Worm (Caenorhabditis elegans) whole organism, late embryonic: ENCODE measurements around the gene srv-30.
"Not testable (repeated sequence)": the region's sequence is repeated elsewhere in the genome, so short reads cannot be mapped to it uniquely, and the experiment has no call there.

Experiments used
- Y22D7AL.16 ChIP-seq: sonication (generic microtip); optimal IDR thresholded peaks from 2 replicates; lab custom pipeline; 2016; ENCODE audit warnings: missing genetic modification characterization, missing compliant biosample characterization
- ceh-14 ChIP-seq: sonication (generic microtip); optimal IDR thresholded peaks from 2 replicates; lab custom pipeline; 2016; ENCODE audit warnings: missing genotype, missing genetic modification characterization, missing compliant biosample characterization
- ceh-18 ChIP-seq: sonication (generic microtip); optimal IDR thresholded peaks from 2 replicates; lab custom pipeline; 2016; ENCODE audit warnings: missing genetic modification characterization, missing compliant biosample characterization
- hlh-6 ChIP-seq: sonication (generic microtip); optimal IDR thresholded peaks from 2 replicates; lab custom pipeline; 2016; ENCODE audit warnings: missing genotype, missing genetic modification characterization, missing compliant biosample characterization
- lim-6 ChIP-seq: sonication (generic microtip); optimal IDR thresholded peaks from 2 replicates; lab custom pipeline; 2016; ENCODE audit warnings: missing genetic modification characterization, missing compliant biosample characterization
- nhr-11 ChIP-seq: fragments of 150-350 bp; optimal IDR thresholded peaks from 2 replicates; lab custom pipeline; 2014; ENCODE audit warnings: missing biosample characterization, missing genetic modification characterization
- pat-9 ChIP-seq: fragments of 200-800 bp; sonication (Bioruptor generic); optimal IDR thresholded peaks from 2 replicates; lab custom pipeline; 2018; ENCODE audit warnings: mild to moderate bottlenecking, missing genetic modification characterization, moderate library complexity, missing compliant biosample characterization
- pha-4 ChIP-seq: fragments of 150-350 bp; optimal IDR thresholded peaks from 2 replicates; lab custom pipeline; 2018; ENCODE audit warnings: missing biosample characterization, missing genetic modification reagents, missing genetic modification characterization
- tbx-2 ChIP-seq: sonication (generic microtip); optimal IDR thresholded peaks from 2 replicates; lab custom pipeline; 2016; ENCODE audit warnings: missing genetic modification characterization, missing compliant biosample characterization
- unc-86 ChIP-seq: sonication (generic microtip); optimal IDR thresholded peaks from 2 replicates; lab custom pipeline; 2016; ENCODE audit warnings: missing genetic modification characterization, missing compliant biosample characterization

- TF ChIP-seq ceh-14 (tag; lab: Kevin White, UChicago); tbx-2 (tag; lab: Kevin White, UChicago); nhr-11 (tag; lab: Kevin White, UChicago); ceh-18; pha-4 (tag; lab: Kevin White, UChicago); hlh-6; pat-9 (tag; lab: Kevin White, UChicago); Y22D7AL.16 (tag; lab: Kevin White, UChicago); lim-6 (tag; lab: Kevin White, UChicago); unc-86: not testable (repeated sequence)
Measured at ce11 chrIV:6317357-6317756, 48.1 kb upstream of the srv-30 start, which contains the start of gene Y73B6BL.12.
